Fruit fly (Drosophila melanogaster): ENCODE data around the gene CG17612.

DNA sequence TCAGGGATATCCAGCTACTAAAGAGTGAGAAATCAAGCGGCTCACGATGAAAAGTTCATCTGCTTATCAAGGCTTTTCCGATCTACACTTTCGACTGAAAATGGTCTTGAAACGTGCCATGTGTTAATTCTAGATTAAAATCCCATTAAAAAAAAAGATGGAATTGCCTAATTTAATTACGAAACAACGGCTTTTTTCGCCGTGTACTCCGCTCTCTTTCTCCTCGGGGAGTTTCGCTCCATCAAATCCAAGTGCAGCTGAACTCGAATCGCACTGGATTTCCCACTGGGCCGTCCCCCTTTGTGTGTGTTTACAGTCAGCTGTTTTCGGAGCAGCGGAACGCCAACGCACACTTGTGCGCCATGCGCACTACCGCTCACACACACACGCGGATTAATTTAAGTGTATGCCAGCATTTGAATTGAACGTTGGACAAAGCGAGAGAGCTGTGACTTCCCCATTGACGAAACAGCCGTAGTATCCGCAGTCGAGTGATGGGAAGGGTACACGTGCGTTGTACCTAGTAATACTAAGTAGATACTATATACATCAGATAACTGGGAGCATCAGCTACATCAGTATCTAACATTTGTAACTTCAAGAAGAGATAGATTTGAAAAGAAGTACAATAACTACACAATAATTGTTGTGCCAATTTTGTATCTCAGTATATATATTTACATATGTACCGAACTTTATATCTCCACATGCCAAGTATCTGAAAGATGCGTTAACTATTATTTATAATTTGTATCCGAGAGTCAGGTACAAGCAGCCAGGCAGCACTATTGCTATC is 49.4 kb downstream of the CG17612 start:
- TF ChIP-seq gl (tag; optimal IDR thresholded peaks at IDR 0.05), result peak; percentile 86
- TF ChIP-seq EcR (GFP tag; optimal IDR thresholded peaks at IDR 0.05), result peak; percentile 66

All from whole organism, pupa.